Worm (Caenorhabditis elegans) whole organism, L4 larva: ENCODE results near the gene nep-5.

Experiments
- F10B5.3 ChIP-seq: sonication (generic microtip); optimal IDR thresholded peaks from 2 replicates; lab custom pipeline; 2016; ENCODE audit warnings: mild to moderate bottlenecking, missing genetic modification characterization, missing compliant biosample characterization
- F26F4.8 ChIP-seq: fragments of 200-800 bp; sonication (Bioruptor generic); conservative IDR thresholded peaks from 2 replicates; pipeline ENCODE4 v1.3.6; 2022; ENCODE audit warnings: missing genetic modification characterization, missing compliant biosample characterization
- Y105C5A.15 ChIP-seq: fragments of 200-800 bp; sonication (Bioruptor generic); IDR thresholded peaks from 2 replicates; pipeline ENCODE4 v1.3.6; 2022; ENCODE audit warnings: missing genetic modification characterization, missing compliant biosample characterization
- ZK337.2 ChIP-seq: fragments of 200-800 bp; sonication (Bioruptor generic); IDR thresholded peaks from 2 replicates; pipeline ENCODE4 v1.3.6; 2022; ENCODE audit warnings: missing genetic modification reagents, missing genetic modification characterization, missing compliant biosample characterization
- aly-2 ChIP-seq: sonication (generic microtip); optimal IDR thresholded peaks from 2 replicates; lab custom pipeline; 2018; ENCODE audit warnings: missing biosample characterization, missing genetic modification characterization
- ama-1 ChIP-seq: fragments of 150-350 bp; optimal IDR thresholded peaks from 2 replicates; lab custom pipeline; 2014; ENCODE audit warnings: inconsistent platforms, mixed read lengths
- ceh-20 ChIP-seq: fragments of 200-800 bp; sonication (Bioruptor generic); IDR thresholded peaks from 2 replicates; pipeline ENCODE4 v1.3.6; 2022; ENCODE audit warnings: missing genetic modification reagents, missing genetic modification characterization, missing compliant biosample characterization
- ceh-28 ChIP-seq: fragments of 150-350 bp; optimal IDR thresholded peaks from 2 replicates; lab custom pipeline; 2014; ENCODE audit warnings: missing biosample characterization, missing genetic modification reagents, missing genetic modification characterization
- ceh-44 ChIP-seq: fragments of 200-800 bp; sonication (Bioruptor generic); IDR thresholded peaks from 2 replicates; pipeline ENCODE4 v1.3.6; 2022; ENCODE audit warnings: missing genetic modification reagents, missing genetic modification characterization, missing compliant biosample characterization
- ceh-82 ChIP-seq: sonication (generic microtip); optimal IDR thresholded peaks from 2 replicates; lab custom pipeline; 2017; ENCODE audit warnings: missing biosample characterization, missing genetic modification characterization
- daf-19 ChIP-seq: fragments of 200-800 bp; sonication (Bioruptor generic); conservative IDR thresholded peaks from 2 replicates; pipeline ENCODE4 v1.3.6; 2022; ENCODE audit warnings: missing genetic modification characterization, missing compliant biosample characterization
- daf-8 ChIP-seq: fragments of 200-800 bp; sonication (Bioruptor generic); IDR thresholded peaks from 2 replicates; pipeline ENCODE4 v1.3.6; 2022; ENCODE audit warnings: missing genetic modification characterization, missing compliant biosample characterization
- egl-43 ChIP-seq: fragments of 200-800 bp; sonication (Bioruptor generic); IDR thresholded peaks from 2 replicates; pipeline ENCODE4 v1.3.6; 2022; ENCODE audit warnings: missing genetic modification reagents, missing genetic modification characterization, missing compliant biosample characterization
- fkh-10 ChIP-seq: fragments of 150-350 bp; optimal IDR thresholded peaks from 2 replicates; lab custom pipeline; 2014; ENCODE audit warnings: missing biosample characterization, missing genetic modification reagents, missing genetic modification characterization
- hmg-1.1 ChIP-seq: fragments of 200-800 bp; sonication (Bioruptor generic); IDR thresholded peaks from 2 replicates; pipeline ENCODE4 v1.3.6; 2022; ENCODE audit warnings: missing genetic modification reagents, missing genetic modification characterization, missing compliant biosample characterization
- lin-1 ChIP-seq: fragments of 200-800 bp; sonication (Bioruptor generic); IDR thresholded peaks from 2 replicates; pipeline ENCODE4 v1.3.6; 2022; ENCODE audit warnings: missing genetic modification reagents, missing genetic modification characterization, missing compliant biosample characterization
- lin-38 ChIP-seq: fragments of 200-800 bp; sonication (Bioruptor generic); IDR thresholded peaks from 2 replicates; pipeline ENCODE4 v1.3.6; 2022; ENCODE audit warnings: missing genetic modification reagents, missing genetic modification characterization, missing compliant biosample characterization
- lin-39 ChIP-seq: fragments of 150-350 bp; optimal IDR thresholded peaks from 2 replicates; lab custom pipeline; 2014; ENCODE audit warnings: missing biosample characterization, missing genetic modification reagents, missing genetic modification characterization
- lir-3 ChIP-seq: sonication (generic microtip); optimal IDR thresholded peaks from 2 replicates; lab custom pipeline; 2016; ENCODE audit warnings: mild to moderate bottlenecking, missing genetic modification characterization, missing compliant biosample characterization
- mdl-1 ChIP-seq, 2 experiments: fragments of 150-350 bp in 1 of 2; sonication (generic microtip) in 1 of 2; optimal IDR thresholded peaks; 2 replicates each; lab custom pipeline; 2014 to 2017; ENCODE audit warnings: missing biosample characterization in 2 of 2, missing genetic modification characterization in 2 of 2
- mdt-29 ChIP-seq: fragments of 200-800 bp; sonication (Bioruptor generic); IDR thresholded peaks from 2 replicates; pipeline ENCODE4 v1.3.6; 2022; ENCODE audit warnings: missing genetic modification reagents, missing genetic modification characterization, missing compliant biosample characterization
- mep-1 ChIP-seq: fragments of 150-350 bp; sonication (generic microtip); optimal IDR thresholded peaks from 3 replicates; lab custom pipeline; 2014; ENCODE audit warnings: missing biosample characterization, missing genetic modification characterization
- mes-2 ChIP-seq: sonication (generic microtip); optimal IDR thresholded peaks from 2 replicates; lab custom pipeline; 2016; ENCODE audit warnings: missing genotype, mild to moderate bottlenecking, missing genetic modification characterization, missing compliant biosample characterization; ENCODE audit not compliant: poor library complexity, severe bottlenecking
- mxl-2 ChIP-seq: fragments of 200-800 bp; sonication (Bioruptor generic); conservative IDR thresholded peaks from 2 replicates; pipeline ENCODE4 v1.3.6; 2022; ENCODE audit warnings: missing genetic modification reagents, missing genetic modification characterization, missing compliant biosample characterization
- nhr-237 ChIP-seq: sonication (generic microtip); optimal IDR thresholded peaks from 2 replicates; lab custom pipeline; 2017; ENCODE audit warnings: missing biosample characterization, missing genetic modification characterization
- nhr-41 ChIP-seq: fragments of 200-800 bp; sonication (Bioruptor generic); IDR thresholded peaks from 2 replicates; pipeline ENCODE4 v1.3.6; 2022; ENCODE audit warnings: missing genetic modification reagents, missing genetic modification characterization, missing compliant biosample characterization
- php-3 ChIP-seq: fragments of 200-800 bp; sonication (Bioruptor generic); IDR thresholded peaks from 2 replicates; pipeline ENCODE4 v1.3.6; 2022; ENCODE audit warnings: missing genetic modification reagents, missing genetic modification characterization, missing compliant biosample characterization
- pqm-1 ChIP-seq: sonication (generic microtip); optimal IDR thresholded peaks from 2 replicates; lab custom pipeline; 2017; ENCODE audit warnings: missing biosample characterization, missing genetic modification characterization
- sdz-12 ChIP-seq: fragments of 200-800 bp; sonication (Bioruptor generic); optimal IDR thresholded peaks from 2 replicates; lab custom pipeline; 2018; ENCODE audit warnings: mild to moderate bottlenecking, missing genetic modification characterization, missing compliant biosample characterization
- set-16 ChIP-seq: fragments of 200-800 bp; sonication (Bioruptor generic); IDR thresholded peaks from 2 replicates; pipeline ENCODE4 v1.3.6; 2022; ENCODE audit warnings: missing genetic modification reagents, missing genetic modification characterization, missing compliant biosample characterization
- tra-1 ChIP-seq: fragments of 200-800 bp; sonication (Bioruptor generic); IDR thresholded peaks from 2 replicates; pipeline ENCODE4 v1.3.6; 2022; ENCODE audit warnings: missing genetic modification reagents, missing genetic modification characterization, missing compliant biosample characterization
- unc-62 ChIP-seq, 3 experiments: fragments of 150-350 bp in 1 of 3; sonication (generic microtip); optimal IDR thresholded peaks in 2 of 3; peaks in 1 of 3; 1 replicate in 1 of 3; 2 replicates in 2 of 3; lab custom pipeline; 2014 to 2017; ENCODE audit warnings: missing biosample characterization in 3 of 3, missing genetic modification characterization in 3 of 3, missing genetic modification reagents in 3 of 3, missing genotype in 1 of 3
- zag-1 ChIP-seq: fragments of 150-350 bp; optimal IDR thresholded peaks from 2 replicates; lab custom pipeline; 2014; ENCODE audit warnings: missing biosample characterization, missing genetic modification characterization
- zfp-3 ChIP-seq: fragments of 200-800 bp; sonication (Bioruptor generic); conservative IDR thresholded peaks from 2 replicates; pipeline ENCODE4 v1.3.6; 2022; ENCODE audit warnings: missing genetic modification reagents, missing genetic modification characterization, missing compliant biosample characterization
- zip-11 ChIP-seq: fragments of 200-800 bp; sonication (Bioruptor generic); IDR thresholded peaks from 2 replicates; pipeline ENCODE4 v1.3.6; 2022; ENCODE audit warnings: missing genetic modification characterization, missing compliant biosample characterization
- zip-2 ChIP-seq: fragments of 150-350 bp; optimal IDR thresholded peaks from 2 replicates; lab custom pipeline; 2014; ENCODE audit warnings: missing biosample characterization, missing genetic modification characterization

nep-5 gene

DNA sequence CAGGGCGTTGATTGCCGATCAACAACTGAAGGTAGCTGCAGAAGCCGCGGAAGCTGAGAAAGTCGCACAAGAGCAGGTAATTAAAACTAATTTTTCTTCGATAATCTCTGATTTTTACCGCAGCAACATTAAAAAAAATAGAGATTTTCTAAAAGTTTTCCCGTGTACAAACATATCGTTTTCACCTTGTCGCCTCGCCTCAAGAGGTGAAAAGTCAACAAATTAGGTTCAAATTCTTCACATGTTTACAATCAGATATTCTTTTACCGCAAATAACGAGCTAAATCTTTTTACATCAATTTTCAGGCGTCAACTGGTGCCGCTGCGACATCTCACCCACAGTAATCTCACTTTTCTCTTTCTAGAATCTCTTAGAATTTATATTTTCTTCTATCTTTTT lies 13.0 kb upstream of the nep-5 start, which contains the start of gene ilcr-2:
Gene ilcr-2 (plus strand): TSS at position 301 of the 400 bp plus-strand sequence.
- TF ChIP-seq ZK337.2 (no peak), ceh-82 (no peak), mes-2 (no peak), nhr-41 (GFP tag; lab: Robert Waterston, UW) (no peak), zip-11 (GFP tag; lab: Robert Waterston, UW) (no peak), nhr-237 (tag; lab: Kevin White, UChicago) (no peak), lir-3 (tag; lab: Kevin White, UChicago) (no peak), egl-43 (GFP tag; lab: Robert Waterston, UW) (no peak), zag-1 (tag; lab: Kevin White, UChicago) (no peak), php-3 (GFP tag; lab: Robert Waterston, UW) (no peak), hmg-1.1 (no peak), lin-1 (GFP tag; lab: Robert Waterston, UW) (no peak), ceh-20 (no peak), daf-8 (GFP tag; lab: Robert Waterston, UW) (no peak), Y105C5A.15 (GFP tag; lab: Robert Waterston, UW) (no peak), mdl-1 (tag; optimal IDR thresholded peaks at IDR 0.05; lab: Kevin White, UChicago) (no peak), zip-2 (tag; lab: Kevin White, UChicago) (no peak)
- TF ChIP-seq, all 104 proteins: peak for 0

ce11 chrII:5478318-5478717 lies 9.6 kb upstream of the nep-5 start, which contains the start of gene F56D1.1:
F56D1.1 (plus strand) TSS chrII:5478618.
- TF ChIP-seq aly-2 (tag; lab: Kevin White, UChicago), result no peak
- no peak for TF ChIP-seq pqm-1 (tag; lab: Kevin White, UChicago)
- no peak for TF ChIP-seq ceh-28 (tag; lab: Kevin White, UChicago)
- TF ChIP-seq, all 104 proteins: peak for 0

DNA sequence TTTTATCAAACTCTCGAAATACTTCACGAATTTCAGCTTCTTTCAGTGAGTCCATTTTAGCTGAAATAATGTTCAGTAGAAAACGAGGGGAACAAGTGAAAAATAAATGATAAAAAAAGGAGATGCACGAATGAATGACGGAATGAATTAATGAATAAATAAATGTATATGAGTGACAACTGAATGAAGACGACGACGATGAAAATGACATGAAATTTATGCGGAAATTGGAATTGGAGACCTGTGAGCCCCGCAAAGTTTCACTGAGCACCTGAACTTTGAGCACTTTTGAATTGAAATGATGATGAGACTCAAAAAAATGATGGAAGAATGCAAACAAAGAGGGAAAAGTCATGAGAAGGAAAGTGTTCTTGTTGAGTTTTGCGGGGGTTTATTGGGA lies 6.0 kb upstream of the nep-5 start, which contains the start of gene cal-8:
Gene cal-8 (minus strand): TSS at position 60 of the 400 bp plus-strand sequence.
- no peak for TF ChIP-seq mdt-29 (GFP tag; lab: Robert Waterston, UW)
- TF ChIP-seq unc-62 (GFP tag; optimal IDR thresholded peaks at IDR 0.05 in 1 of 2; lab: Kevin White, UChicago), result peak in 1 of 2 experiments; percentile 98
- no peak for TF ChIP-seq unc-62 (tag; optimal IDR thresholded peaks at IDR 0.05; lab: Kevin White, UChicago)
- no peak for TF ChIP-seq lin-1 (GFP tag; lab: Robert Waterston, UW)
- TF ChIP-seq mxl-2 (GFP tag; lab: Robert Waterston, UW), result no peak

DNA sequence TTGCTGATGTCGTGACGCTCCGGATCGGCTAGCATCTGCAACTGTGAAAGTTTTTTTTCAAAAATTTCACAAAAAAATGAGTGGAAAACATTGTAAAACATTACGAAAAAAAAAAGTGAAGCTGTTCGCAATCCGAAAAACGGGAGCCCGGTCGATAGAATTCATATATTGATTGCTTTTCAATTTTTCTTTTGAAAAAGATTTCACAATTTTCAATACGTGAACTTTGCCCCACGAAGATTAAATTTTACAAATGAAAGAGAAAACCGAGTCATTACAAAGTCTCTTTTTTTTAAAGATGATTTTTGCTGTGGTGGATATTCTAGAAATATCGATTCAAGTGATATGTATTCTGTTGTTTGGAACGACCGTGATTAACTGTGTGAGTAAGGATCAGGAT lies 6.5 kb downstream of the nep-5 start, which contains the start of gene F12A10.6:
Gene F12A10.6 (minus strand): TSS at position 101 of the 400 bp plus-strand sequence.
- TF ChIP-seq sdz-12 (GFP tag; lab: Kevin White, UChicago) (no peak), nhr-237 (tag; lab: Kevin White, UChicago) (no peak), pqm-1 (tag; lab: Kevin White, UChicago) (no peak), lin-39 (tag; lab: Kevin White, UChicago) (no peak), F26F4.8 (no peak), set-16 (GFP tag; lab: Robert Waterston, UW) (no peak), daf-19 (no peak), lin-38 (no peak), fkh-10 (GFP tag; lab: Kevin White, UChicago) (no peak), ceh-44 (no peak), F10B5.3 (no peak), ama-1 (no peak), zfp-3 (GFP tag; lab: Robert Waterston, UW) (no peak), tra-1 (GFP tag; lab: Robert Waterston, UW) (no peak), mep-1 (tag; lab: Kevin White, UChicago) (no peak)
